Worm (Caenorhabditis elegans): ENCODE data around the gene fipr-25.

- TF ChIP-seq aly-1 (tag; optimal IDR thresholded peaks at IDR 0.05) (no peak), ama-1 (optimal IDR thresholded peaks at IDR 0.05) (no peak), hnd-1 (tag; optimal IDR thresholded peaks at IDR 0.05) (no peak)
Observed at ce11 chrV:1918030-1918559, 39.1 kb upstream of the fipr-25 start, which contains the start of gene Y32G9A.2.

All from whole organism, early embryonic.